Worm (Caenorhabditis elegans): ENCODE results near the gene Y51B9A.14.

- TF ChIP-seq egl-27 (tag; optimal IDR thresholded peaks at IDR 0.05) (no peak), unc-39 (tag; optimal IDR thresholded peaks at IDR 0.05) (no peak), elt-3 (tag; optimal IDR thresholded peaks at IDR 0.05) (no peak), blmp-1 (tag; optimal IDR thresholded peaks at IDR 0.05; ENCODE audit: insufficient read depth) (no peak), snpc-4 (tag; optimal IDR thresholded peaks at IDR 0.05) (no peak), sem-4 (tag; optimal IDR thresholded peaks at IDR 0.05) (no peak), nhr-237 (tag; optimal IDR thresholded peaks at IDR 0.05) (no peak), ceh-82 (tag; optimal IDR thresholded peaks at IDR 0.05) (no peak), nhr-11 (tag; optimal IDR thresholded peaks at IDR 0.05) (no peak), aly-2 (tag; optimal IDR thresholded peaks at IDR 0.05) (no peak)
Observed at ce11 chrII:9378174-9378573, 20.1 kb downstream of the Y51B9A.14 start.

All from whole organism, L2 larva.